Worm (Caenorhabditis elegans) whole organism, L4/young adult: ENCODE results near the gene clec-117.
"Not testable (repeated sequence)": the region's sequence is repeated elsewhere in the genome, so short reads cannot be mapped to it uniquely, and the experiment has no call there.

ENCODE experiments used
- W03F9.2 ChIP-seq: fragments of 150-350 bp; optimal IDR thresholded peaks from 2 replicates; lab custom pipeline; 2014; ENCODE audit warnings: missing biosample characterization, missing genetic modification characterization
- dao-5 ChIP-seq: sonication (generic microtip); optimal IDR thresholded peaks from 2 replicates; lab custom pipeline; 2016; ENCODE audit warnings: missing genotype, missing genetic modification characterization, moderate library complexity, missing compliant biosample characterization
- him-1 ChIP-seq: sonication (generic microtip); optimal IDR thresholded peaks from 2 replicates; lab custom pipeline; 2016; ENCODE audit warnings: missing genotype, missing genetic modification reagents, missing genetic modification characterization, missing compliant biosample characterization

clec-117 gene

ce11 chrII:313540-313939, 16.7 kb upstream of the clec-117 start:
- TF ChIP-seq him-1 (no peak), W03F9.2 (tag; lab: Kevin White, UChicago) (no peak), dao-5 (no peak)

ce11 chrII:312110-312509, 15.3 kb upstream of the clec-117 start, which contains the start of gene mps-2:
mps-2 (minus strand) TSS chrII:312210.
- not testable (repeated sequence) for TF ChIP-seq him-1; dao-5; W03F9.2 (tag; lab: Kevin White, UChicago)

DNA sequence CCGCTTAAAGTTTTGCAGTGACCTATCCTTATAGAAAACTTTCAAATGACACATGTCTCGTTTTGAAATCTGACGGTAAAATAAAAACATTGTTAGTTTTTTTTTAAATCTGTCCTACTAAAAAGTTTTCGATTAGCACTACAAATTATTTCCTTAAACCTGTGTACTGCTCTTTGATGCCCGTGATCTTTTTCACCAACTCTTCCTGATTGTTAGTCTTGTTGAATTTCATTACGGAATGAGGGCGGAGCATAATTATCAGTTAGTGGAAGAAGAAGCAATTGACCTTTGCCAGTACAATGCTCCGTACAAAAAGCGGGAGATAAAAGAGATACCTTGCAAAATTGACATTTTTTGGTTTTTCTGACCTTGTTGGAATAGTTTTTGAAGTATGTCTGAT, 10.3 kb upstream of the clec-117 start, which contains the start of gene K01A2.4:
Gene K01A2.4 (plus strand): TSS at position 301 of the 400 bp plus-strand sequence.
- TF ChIP-seq him-1, result no peak
- no peak for TF ChIP-seq W03F9.2 (tag; lab: Kevin White, UChicago)
- TF ChIP-seq dao-5, result no peak

ce11 chrII:305645-306044, 8.8 kb upstream of the clec-117 start, which contains the start of gene col-69:
col-69 (minus strand) TSS chrII:305745.
- TF ChIP-seq him-1, result no peak
- no peak for TF ChIP-seq dao-5
- no peak for TF ChIP-seq W03F9.2 (tag; lab: Kevin White, UChicago)

ce11 chrII:303927-304711, 7.3 kb upstream of the clec-117 start:
- TF ChIP-seq W03F9.2 (tag; lab: Kevin White, UChicago), result no peak

ce11 chrII:300977-301772, 4.4 kb upstream of the clec-117 start, which contains the start of gene K01A2.5:
K01A2.5 (plus strand) TSS chrII:301273.
- TF ChIP-seq dao-5 (no peak), him-1 (no peak), W03F9.2 (tag; lab: Kevin White, UChicago) (no peak)

- TF ChIP-seq dao-5, result no peak
- no peak for TF ChIP-seq him-1
- TF ChIP-seq W03F9.2 (tag; lab: Kevin White, UChicago), result no peak
These were observed 2.9 kb upstream of the clec-117 start, which contains the start of gene K01A2.6 for ce11 chrII:299684-300083. K01A2.6 (plus strand) TSS chrII:299984.

DNA sequence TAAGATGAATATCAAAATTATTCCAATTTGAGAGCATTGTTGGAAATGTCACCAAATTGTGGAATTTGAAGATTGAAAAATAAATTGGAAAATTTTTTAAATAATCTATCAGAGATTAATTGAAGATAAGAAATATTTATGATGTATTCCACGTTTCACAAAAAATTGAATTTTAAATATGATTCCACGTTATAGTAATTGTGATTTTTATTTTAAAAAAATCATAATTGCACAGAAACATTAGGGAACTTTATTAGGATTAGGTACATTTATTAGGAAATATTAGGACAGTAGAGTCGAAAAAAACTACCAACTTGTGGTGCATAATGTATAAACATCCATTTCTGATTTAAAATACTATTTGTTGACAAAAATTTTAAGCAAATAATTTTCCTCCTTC, 2.2 kb downstream of the clec-117 start, which contains the start of gene B0432.11:
Gene B0432.11 (minus strand): TSS at position 101 of the 400 bp plus-strand sequence.
- TF ChIP-seq W03F9.2 (tag; lab: Kevin White, UChicago), result no peak
- TF ChIP-seq dao-5, result no peak
- TF ChIP-seq him-1, result no peak

- TF ChIP-seq him-1, result no peak
- no peak for TF ChIP-seq W03F9.2 (tag; lab: Kevin White, UChicago)
- TF ChIP-seq dao-5, result no peak
These were observed 6.5 kb downstream of the clec-117 start, which contains the start of gene djr-1.1 for ce11 chrII:290282-290681. djr-1.1 (plus strand) TSS chrII:290582.

ce11 chrII:288705-289205, 8.1 kb downstream of the clec-117 start, which contains the start of gene mrpl-41:
mrpl-41 (plus strand) TSS chrII:288939.
- TF ChIP-seq dao-5, result no peak
- no peak for TF ChIP-seq W03F9.2 (tag; lab: Kevin White, UChicago)
- no peak for TF ChIP-seq him-1

DNA sequence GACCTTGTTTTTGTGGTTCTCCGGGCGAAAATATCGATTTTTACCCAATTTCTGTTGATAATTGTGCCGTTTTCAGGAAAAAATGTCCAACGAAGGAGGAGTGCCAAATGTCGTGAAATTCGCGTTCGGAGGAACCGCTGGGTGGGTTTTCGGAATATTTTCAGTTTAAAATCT, 10.4 kb downstream of the clec-117 start, which contains the start of gene misc-1:
Gene misc-1 (plus strand): TSS at position 75 of the 174 bp plus-strand sequence.
- TF ChIP-seq him-1 (no peak), dao-5 (no peak), W03F9.2 (tag; lab: Kevin White, UChicago) (no peak)

DNA sequence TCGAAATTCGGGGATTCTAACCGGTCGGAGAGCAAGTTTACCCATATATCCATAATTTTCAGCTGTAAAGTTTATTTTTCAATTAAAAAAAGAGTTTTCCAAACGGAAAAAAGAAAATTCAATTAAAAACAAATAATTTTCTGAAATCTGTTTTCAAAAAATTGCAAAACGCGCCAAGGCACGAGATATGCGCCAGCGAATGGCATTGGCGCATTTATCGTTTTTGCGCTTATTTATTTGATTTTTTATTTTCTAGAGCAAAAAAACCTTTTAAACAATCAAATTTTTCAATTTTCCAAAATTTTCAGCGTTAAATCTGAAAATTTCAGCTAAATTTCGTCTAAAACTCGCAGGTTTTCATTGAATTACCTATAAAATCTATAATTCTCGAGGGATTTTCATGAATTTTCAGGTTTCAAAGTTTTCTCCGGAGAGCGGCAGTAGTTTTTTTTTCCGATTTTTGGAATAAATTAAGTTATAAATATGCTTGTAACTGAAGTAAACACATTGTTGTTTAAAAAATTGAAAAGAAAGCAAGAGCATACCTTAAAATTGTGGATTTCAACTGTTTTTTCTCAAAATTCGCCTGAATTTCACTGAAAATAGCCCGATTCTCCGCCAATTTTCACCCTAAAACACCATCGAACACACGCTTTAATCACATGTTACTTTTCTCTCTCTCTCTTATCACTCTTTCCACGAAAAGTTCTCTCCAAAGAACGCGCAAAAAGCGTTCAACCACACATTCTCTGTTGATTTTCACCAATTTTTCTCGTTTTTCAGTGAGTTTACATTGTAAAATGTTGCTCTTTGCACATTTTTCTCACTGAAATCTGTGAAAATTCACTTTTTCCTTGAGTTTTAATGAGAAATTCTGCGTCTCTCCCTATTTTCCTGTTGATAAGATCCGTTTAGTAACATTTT, 10.9 kb downstream of the clec-117 start, which contains the start of gene B0432.10:
Gene B0432.10 (minus strand): TSS at position 649 of the 924 bp plus-strand sequence.
- no peak for TF ChIP-seq him-1
- peak; percentile 84 for TF ChIP-seq W03F9.2 (tag; lab: Kevin White, UChicago)

DNA sequence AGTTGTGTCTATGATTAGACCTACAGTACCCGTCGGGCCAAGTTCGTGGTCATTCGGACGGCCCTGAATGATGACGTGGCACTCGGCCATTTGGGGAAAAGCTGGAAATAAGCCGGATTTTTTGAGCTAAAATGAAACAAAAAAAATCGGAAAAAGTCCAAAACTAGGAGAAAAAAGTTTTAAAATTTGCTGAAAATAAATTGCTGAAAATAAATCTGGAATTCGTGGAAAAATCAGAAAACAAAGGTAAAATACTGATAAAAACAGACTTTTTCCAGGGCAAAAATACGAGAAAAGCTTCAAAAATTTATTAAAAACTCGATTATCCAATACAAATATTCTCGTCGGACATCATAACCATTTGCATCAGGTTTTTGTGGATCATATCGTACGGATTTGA, 13.2 kb downstream of the clec-117 start, which contains the start of gene B0432.9:
Gene B0432.9 (minus strand): TSS at position 101 of the 400 bp plus-strand sequence.
- TF ChIP-seq W03F9.2 (tag; lab: Kevin White, UChicago), result no peak
